Fruit fly (Drosophila melanogaster) whole organism, embryonic: Measurements from ENCODE around the gene Art8.
A peak's percentile ranks its signal among the peaks of the same experiment; 100 is the strongest.

Experiments
- Atf-2 ChIP-seq: fragments of 200-800 bp; sonication (Bioruptor generic); optimal IDR thresholded peaks from 2 replicates; lab custom pipeline; 2016; ENCODE audit warnings: missing biosample characterization, missing genetic modification characterization
- Bteb2 ChIP-seq: fragments of 200-800 bp; sonication (Bioruptor generic); optimal IDR thresholded peaks from 2 replicates; lab custom pipeline; 2016; ENCODE audit warnings: missing biosample characterization, missing genetic modification characterization
- CG10209 ChIP-seq: fragments of 200-800 bp; sonication (Bioruptor generic); optimal IDR thresholded peaks from 3 replicates; lab custom pipeline; 2017; ENCODE audit warnings: missing biosample characterization, mild to moderate bottlenecking, missing genetic modification characterization, missing genetic modification reagents
- CG1233 ChIP-seq: fragments of 200-800 bp; sonication (Bioruptor generic); optimal IDR thresholded peaks from 4 replicates; lab custom pipeline; 2018; ENCODE audit warnings: missing biosample characterization, mild to moderate bottlenecking, missing genetic modification characterization
- CG12942 ChIP-seq: fragments of 200-800 bp; sonication (Bioruptor generic); optimal IDR thresholded peaks from 3 replicates; lab custom pipeline; 2016; ENCODE audit warnings: missing biosample characterization, missing genetic modification characterization
- CG14441 ChIP-seq: fragments of 200-800 bp; sonication (Bioruptor generic); IDR thresholded peaks from 2 replicates; pipeline ENCODE4 v1.3.6; 2022; ENCODE audit warnings: missing biosample characterization, missing genetic modification characterization
- CG14965 ChIP-seq: fragments of 200-800 bp; sonication (Bioruptor generic); optimal IDR thresholded peaks from 2 replicates; lab custom pipeline; 2016; ENCODE audit warnings: missing biosample characterization, missing genetic modification characterization, borderline replicate concordance
- CG2199 ChIP-seq: fragments of 200-800 bp; sonication (Bioruptor generic); IDR thresholded peaks from 3 replicates; pipeline ENCODE4 v1.3.6; 2022; ENCODE audit warnings: missing biosample characterization, missing genetic modification characterization
- CG2678 ChIP-seq: fragments of 200-800 bp; sonication (Bioruptor generic); optimal IDR thresholded peaks from 3 replicates; lab custom pipeline; 2019; ENCODE audit warnings: missing biosample characterization, mild to moderate bottlenecking, missing genetic modification characterization, moderate library complexity
- CG2712 ChIP-seq: fragments of 200-800 bp; optimal IDR thresholded peaks from 3 replicates; lab custom pipeline; 2019; ENCODE audit warnings: missing biosample characterization, mild to moderate bottlenecking, missing genetic modification characterization, moderate library complexity
- CG3407 ChIP-seq: fragments of 200-800 bp; sonication (Bioruptor generic); optimal IDR thresholded peaks from 2 replicates; lab custom pipeline; 2018; ENCODE audit warnings: missing biosample characterization, mild to moderate bottlenecking, missing genetic modification characterization
- CG34376 ChIP-seq: fragments of 200-800 bp; sonication (Bioruptor generic); optimal IDR thresholded peaks from 2 replicates; lab custom pipeline; 2018; ENCODE audit warnings: missing biosample characterization, mild to moderate bottlenecking, missing genetic modification characterization
- CG4282 ChIP-seq: fragments of 200-800 bp; sonication (Bioruptor generic); optimal IDR thresholded peaks from 2 replicates; lab custom pipeline; 2016; ENCODE audit warnings: missing biosample characterization, missing genetic modification characterization
- CG4360 ChIP-seq: fragments of 200-800 bp; sonication (Bioruptor generic); IDR thresholded peaks from 2 replicates; pipeline ENCODE4 v1.3.6; 2022; ENCODE audit warnings: missing biosample characterization, missing genetic modification characterization
- CG6254 ChIP-seq: fragments of 200-800 bp; sonication (Bioruptor generic); optimal IDR thresholded peaks from 3 replicates; lab custom pipeline; 2017; ENCODE audit warnings: mild to moderate bottlenecking, missing biosample characterization, missing genetic modification reagents, missing genetic modification characterization
- CG7745 ChIP-seq: fragments of 200-800 bp; sonication (Bioruptor generic); optimal IDR thresholded peaks from 2 replicates; lab custom pipeline; 2018; ENCODE audit warnings: missing biosample characterization, mild to moderate bottlenecking, missing genetic modification characterization, moderate library complexity
- CG9609 ChIP-seq: fragments of 200-800 bp; sonication (Bioruptor generic); optimal IDR thresholded peaks from 3 replicates; lab custom pipeline; 2016; ENCODE audit warnings: missing biosample characterization, missing genetic modification characterization
- CG9817 ChIP-seq: fragments of 200-800 bp; sonication (Bioruptor generic); optimal IDR thresholded peaks from 2 replicates; lab custom pipeline; 2018; ENCODE audit warnings: missing biosample characterization, mild to moderate bottlenecking, missing genetic modification characterization, moderate library complexity
- D ChIP-seq, 2 experiments: fragments of 200-800 bp in 1 of 2; fragments of >200 bp in 1 of 2; sonication (Bioruptor generic) in 1 of 2; optimal IDR thresholded peaks; 2 replicates in 1 of 2; 3 replicates in 1 of 2; lab custom pipeline; 2017; ENCODE audit warnings: mild to moderate bottlenecking in 1 of 2, missing biosample characterization in 1 of 2, missing genetic modification characterization in 1 of 2, missing genetic modification reagents in 1 of 2
- Dek ChIP-seq: fragments of 200-800 bp; sonication (Bioruptor generic); optimal IDR thresholded peaks from 3 replicates; lab custom pipeline; 2019; ENCODE audit warnings: missing biosample characterization, mild to moderate bottlenecking, missing genetic modification characterization, moderate library complexity
- Hr3 ChIP-seq: fragments of 200-800 bp; sonication (Bioruptor generic); optimal IDR thresholded peaks from 3 replicates; lab custom pipeline; 2016; ENCODE audit warnings: missing biosample characterization, missing genetic modification characterization
- Lim3 ChIP-seq: fragments of 200-800 bp; sonication (Bioruptor generic); IDR thresholded peaks from 2 replicates; pipeline ENCODE4 v1.3.6; 2022; ENCODE audit warnings: missing biosample characterization, missing genetic modification characterization
- Max ChIP-seq: fragments of 200-800 bp; sonication (Bioruptor generic); optimal IDR thresholded peaks from 2 replicates; lab custom pipeline; 2016; ENCODE audit warnings: missing biosample characterization, mild to moderate bottlenecking, missing genetic modification characterization
- Pdp1 ChIP-seq, 2 experiments: fragments of 200-800 bp; sonication (Bioruptor generic); optimal IDR thresholded peaks; 3 replicates each; lab custom pipeline; 2016; ENCODE audit warnings: missing biosample characterization in 2 of 2, missing genetic modification characterization in 2 of 2, mild to moderate bottlenecking in 1 of 2, moderate library complexity in 1 of 2
- Ravus ChIP-seq: fragments of 200-800 bp; sonication (Bioruptor generic); IDR thresholded peaks from 2 replicates; pipeline ENCODE4 v1.3.6; 2022; ENCODE audit warnings: missing biosample characterization, missing genetic modification characterization
- Sox100B ChIP-seq: fragments of 200-800 bp; sonication (Bioruptor generic); optimal IDR thresholded peaks from 3 replicates; lab custom pipeline; 2018; ENCODE audit warnings: missing biosample characterization, mild to moderate bottlenecking, missing genetic modification characterization
- Sry-δ ChIP-seq: fragments of 200-800 bp; sonication (Bioruptor generic); optimal IDR thresholded peaks from 2 replicates; lab custom pipeline; 2016; ENCODE audit warnings: missing biosample characterization, missing genetic modification characterization
- Vsx1 ChIP-seq: fragments of 200-800 bp; sonication (Bioruptor generic); optimal IDR thresholded peaks from 2 replicates; lab custom pipeline; 2017; ENCODE audit warnings: missing biosample characterization, mild to moderate bottlenecking, missing genetic modification characterization, missing genetic modification reagents
- ase ChIP-seq: fragments of 200-800 bp; sonication (Bioruptor generic); IDR thresholded peaks from 3 replicates; pipeline ENCODE4 v1.3.6; 2022; ENCODE audit warnings: missing biosample characterization, missing genetic modification characterization
- bab2 ChIP-seq: fragments of 200-800 bp; sonication (Bioruptor generic); optimal IDR thresholded peaks from 2 replicates; lab custom pipeline; 2016; ENCODE audit warnings: missing biosample characterization, missing genetic modification characterization
- br ChIP-seq: fragments of >200 bp; optimal IDR thresholded peaks from 2 replicates; lab custom pipeline; 2017
- dati ChIP-seq: fragments of 200-800 bp; sonication (Bioruptor generic); IDR thresholded peaks from 2 replicates; pipeline ENCODE4 v1.3.6; 2022; ENCODE audit warnings: missing biosample characterization, missing genetic modification characterization
- dpn ChIP-seq, 2 experiments: fragments of 200-800 bp; sonication (Bioruptor generic); optimal IDR thresholded peaks; 3 replicates each; lab custom pipeline; 2016; ENCODE audit warnings: missing biosample characterization in 2 of 2, missing genetic modification characterization in 2 of 2
- fd96Cb ChIP-seq: fragments of 200-800 bp; sonication (Bioruptor generic); optimal IDR thresholded peaks from 2 replicates; lab custom pipeline; 2018; ENCODE audit warnings: missing biosample characterization, mild to moderate bottlenecking, missing genetic modification characterization, moderate library complexity
- gcm ChIP-seq: fragments of 200-800 bp; sonication (Bioruptor generic); optimal IDR thresholded peaks from 2 replicates; lab custom pipeline; 2019; ENCODE audit warnings: missing biosample characterization, mild to moderate bottlenecking, missing genetic modification characterization, moderate library complexity
- gcm2 ChIP-seq: fragments of 200-800 bp; sonication (Bioruptor generic); optimal IDR thresholded peaks from 2 replicates; lab custom pipeline; 2016; ENCODE audit warnings: missing biosample characterization, missing genetic modification characterization
- jing ChIP-seq: fragments of 200-800 bp; sonication (Bioruptor generic); optimal IDR thresholded peaks from 2 replicates; lab custom pipeline; 2018; ENCODE audit warnings: missing biosample characterization, mild to moderate bottlenecking, missing genetic modification characterization
- kay ChIP-seq: fragments of 200-800 bp; sonication (Bioruptor generic); optimal IDR thresholded peaks from 2 replicates; lab custom pipeline; 2016; ENCODE audit warnings: missing biosample characterization, missing genetic modification characterization
- lbe ChIP-seq: fragments of 200-800 bp; sonication (Bioruptor generic); optimal IDR thresholded peaks from 2 replicates; lab custom pipeline; 2016; ENCODE audit warnings: missing biosample characterization, mild to moderate bottlenecking, missing genetic modification characterization
- lmd ChIP-seq: fragments of 200-800 bp; sonication (Bioruptor generic); IDR thresholded peaks from 2 replicates; pipeline ENCODE4 v1.3.6; 2022; ENCODE audit warnings: missing biosample characterization, missing genetic modification characterization
- nom ChIP-seq: fragments of 200-800 bp; sonication (Bioruptor generic); optimal IDR thresholded peaks from 2 replicates; lab custom pipeline; 2017; ENCODE audit warnings: missing biosample characterization, missing genetic modification characterization, mild to moderate bottlenecking, moderate library complexity, missing genetic modification reagents
- peb ChIP-seq: fragments of 200-800 bp; sonication (Bioruptor generic); IDR thresholded peaks from 2 replicates; pipeline ENCODE4 v1.3.6; 2022; ENCODE audit warnings: missing biosample characterization, missing genetic modification characterization
- scrt ChIP-seq: fragments of 200-800 bp; sonication (Bioruptor generic); optimal IDR thresholded peaks from 2 replicates; lab custom pipeline; 2018; ENCODE audit warnings: missing biosample characterization, mild to moderate bottlenecking, missing genetic modification characterization, moderate library complexity
- sob ChIP-seq: fragments of 200-800 bp; sonication (Bioruptor generic); IDR thresholded peaks from 2 replicates; pipeline ENCODE4 v1.3.6; 2022; ENCODE audit warnings: missing biosample characterization, missing genetic modification characterization
- sug ChIP-seq: fragments of 200-800 bp; optimal IDR thresholded peaks from 2 replicates; lab custom pipeline; 2019; ENCODE audit warnings: missing biosample characterization, mild to moderate bottlenecking, missing genetic modification characterization, moderate library complexity
- tll ChIP-seq, 2 experiments: fragments of 200-800 bp in 1 of 2; fragments of >200 bp in 1 of 2; sonication (Bioruptor generic) in 1 of 2; optimal IDR thresholded peaks; 2 replicates each; lab custom pipeline; 2017 to 2019; ENCODE audit warnings: missing biosample characterization in 2 of 2, missing genetic modification characterization in 2 of 2, mild to moderate bottlenecking in 1 of 2, moderate library complexity in 1 of 2
- tna ChIP-seq: fragments of 200-800 bp; sonication (Bioruptor generic); IDR thresholded peaks from 2 replicates; pipeline ENCODE4 v1.3.6; 2022; ENCODE audit warnings: missing biosample characterization, missing genetic modification characterization; ENCODE audit not compliant: partially characterized antibody
- twi ChIP-seq: fragments of 200-800 bp; optimal IDR thresholded peaks from 2 replicates; lab custom pipeline; 2019; ENCODE audit warnings: missing biosample characterization, mild to moderate bottlenecking, missing genetic modification characterization, moderate library complexity
- zf30C ChIP-seq: fragments of 200-800 bp; sonication (Bioruptor generic); optimal IDR thresholded peaks from 3 replicates; lab custom pipeline; 2018; ENCODE audit warnings: missing biosample characterization, mild to moderate bottlenecking, missing genetic modification characterization

Gene Art8

dm6 chr2L:11039548-11040144, 28.8 kb upstream of the Art8 start (continued):
- TF ChIP-seq fd96Cb (tag; lab: Kevin White, UChicago) (no peak), CG14965 (no peak), scrt (GFP tag; lab: Kevin White, UChicago) (no peak), bab2 (no peak), CG34376 (GFP tag; lab: Kevin White, UChicago) (peak; percentile 55), sug (tag; lab: Kevin White, UChicago) (peak; percentile 77), tll (GFP tag; optimal IDR thresholded peaks at IDR 0.05; lab: Kevin White, UChicago) (no peak), CG2678 (tag; lab: Kevin White, UChicago) (peak; percentile 12)

DNA sequence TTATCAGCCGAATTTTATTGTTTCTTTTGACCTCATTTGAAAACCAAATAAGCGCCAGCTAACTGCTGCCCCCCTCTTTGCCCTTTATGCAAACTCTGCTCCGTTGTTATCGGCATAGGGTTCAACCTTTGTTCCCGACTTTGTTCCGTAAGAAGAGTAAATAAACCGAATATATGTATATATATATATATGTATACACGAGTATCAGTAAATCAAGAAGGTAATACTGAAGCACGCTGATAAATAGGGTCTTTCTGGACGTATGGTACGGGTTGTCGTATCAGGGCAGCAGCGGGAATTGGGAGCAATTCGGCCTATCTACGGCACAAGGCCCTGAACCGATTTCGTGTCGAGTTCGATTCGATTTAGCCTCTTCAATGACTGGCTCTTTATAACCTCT, 28.0 kb upstream of the Art8 start:
- TF ChIP-seq lbe (GFP tag; lab: Kevin White, UChicago) = peak; percentile 13
- TF ChIP-seq Vsx1 (GFP tag; lab: Kevin White, UChicago) = peak; percentile 41
- no peak for TF ChIP-seq CG14441 (GFP tag; lab: Robert Waterston, UW)
- TF ChIP-seq gcm (GFP tag; lab: Kevin White, UChicago) = no peak
- TF ChIP-seq twi (tag; lab: Kevin White, UChicago) = no peak
- no peak for TF ChIP-seq dpn (GFP tag; optimal IDR thresholded peaks at IDR 0.05; lab: Kevin White, UChicago)
- no peak for TF ChIP-seq Sry-δ
- TF ChIP-seq Atf-2 = no peak
- TF ChIP-seq gcm2 = no peak
- TF ChIP-seq ase (GFP tag; lab: Robert Waterston, UW) = no peak
- TF ChIP-seq sob (GFP tag; lab: Robert Waterston, UW) = no peak
- TF ChIP-seq Pdp1 (GFP tag; optimal IDR thresholded peaks at IDR 0.05; lab: Kevin White, UChicago) = peak in 1 of 2 experiments; percentile 58
- TF ChIP-seq CG4360 (GFP tag; lab: Robert Waterston, UW) = no peak
- TF ChIP-seq CG7745 = no peak
- TF ChIP-seq scrt (GFP tag; lab: Kevin White, UChicago) = no peak
- TF ChIP-seq dati (GFP tag; lab: Robert Waterston, UW) = no peak
- no peak for TF ChIP-seq peb (GFP tag; lab: Robert Waterston, UW)
- TF ChIP-seq tna (GFP tag; lab: Robert Waterston, UW) = no peak
- TF ChIP-seq CG10209 (GFP tag; lab: Kevin White, UChicago) = no peak
- TF ChIP-seq zf30C = no peak
- no peak for TF ChIP-seq CG9609 (GFP tag; lab: Kevin White, UChicago)
- TF ChIP-seq Bteb2 (GFP tag; lab: Kevin White, UChicago) = no peak
- TF ChIP-seq CG2199 (GFP tag; lab: Robert Waterston, UW) = peak; percentile 60; the same call in 1 of the 3 replicates
- TF ChIP-seq CG3407 (GFP tag; lab: Kevin White, UChicago) = peak; percentile 2
- TF ChIP-seq lmd = no peak
- TF ChIP-seq Sox100B (GFP tag; lab: Kevin White, UChicago) = peak; percentile 18
- no peak for TF ChIP-seq CG4282
- TF ChIP-seq br = no peak
- TF ChIP-seq kay (GFP tag; lab: Kevin White, UChicago) = no peak
- TF ChIP-seq CG9817 = no peak
- no peak for TF ChIP-seq CG12942 (GFP tag; lab: Kevin White, UChicago)
- TF ChIP-seq Hr3 (GFP tag; lab: Kevin White, UChicago) = no peak
- TF ChIP-seq jing (GFP tag; lab: Kevin White, UChicago) = no peak
- no peak for TF ChIP-seq D (optimal IDR thresholded peaks at IDR 0.05; lab: Kevin White, UChicago)
- TF ChIP-seq D (GFP tag; optimal IDR thresholded peaks at IDR 0.05; lab: Kevin White, UChicago) = no peak
- TF ChIP-seq CG2712 = no peak
- TF ChIP-seq CG6254 (GFP tag; lab: Kevin White, UChicago) = peak; percentile 37
- TF ChIP-seq Max (GFP tag; lab: Kevin White, UChicago) = no peak
- no peak for TF ChIP-seq Ravus (GFP tag; lab: Robert Waterston, UW)
- no peak for TF ChIP-seq Lim3 (GFP tag; lab: Robert Waterston, UW)
- no peak for TF ChIP-seq Dek (tag; lab: Kevin White, UChicago)
- TF ChIP-seq CG1233 (GFP tag; lab: Kevin White, UChicago) = no peak
- peak; percentile 37 for TF ChIP-seq nom
